Worm (Caenorhabditis elegans) whole organism, L4 larva: ENCODE data around the gene snf-10.

Experiments used
- cey-2 ChIP-seq: sonication (generic microtip); optimal IDR thresholded peaks from 3 replicates; lab custom pipeline; 2017; ENCODE audit warnings: missing genetic modification characterization, mild to moderate bottlenecking, missing compliant biosample characterization, antibody characterized with exemption, borderline replicate concordance; ENCODE audit not compliant: insufficient read depth
- nhr-6 ChIP-seq: fragments of 150-350 bp; optimal IDR thresholded peaks from 2 replicates; lab custom pipeline; 2014; ENCODE audit warnings: missing biosample characterization, missing genetic modification characterization
- unc-62 ChIP-seq, 3 experiments: fragments of 150-350 bp in 1 of 3; sonication (generic microtip); optimal IDR thresholded peaks in 2 of 3; peaks in 1 of 3; 1 replicate in 1 of 3; 2 replicates in 2 of 3; lab custom pipeline; 2014 to 2017; ENCODE audit warnings: missing biosample characterization in 3 of 3, missing genetic modification characterization in 3 of 3, missing genetic modification reagents in 3 of 3, missing genotype in 1 of 3

ce11 chrV:10464160-10464559 is 23.5 kb upstream of the snf-10 start:
- TF ChIP-seq unc-62 (GFP tag; optimal IDR thresholded peaks at IDR 0.05 in 1 of 2; lab: Kevin White, UChicago), result no peak
- no peak for TF ChIP-seq unc-62 (tag; optimal IDR thresholded peaks at IDR 0.05; lab: Kevin White, UChicago)
- TF ChIP-seq cey-2 (tag; lab: Kevin White, UChicago), result no peak
- no peak for TF ChIP-seq nhr-6 (tag; lab: Kevin White, UChicago)
